Fruit fly (Drosophila melanogaster) whole organism, prepupa: Measurements from ENCODE around the gene CG3224.

Experiments used
- CG11762 ChIP-seq: fragments of 200-800 bp; sonication (Bioruptor generic); optimal IDR thresholded peaks from 3 replicates; lab custom pipeline; 2016; ENCODE audit warnings: missing biosample characterization, missing genetic modification characterization; ENCODE audit not compliant: insufficient read depth
- CG3919 ChIP-seq: fragments of 200-800 bp; sonication (Bioruptor generic); optimal IDR thresholded peaks from 3 replicates; lab custom pipeline; 2016; ENCODE audit warnings: missing biosample characterization, missing genetic modification characterization
- Eip78C ChIP-seq: fragments of 200-800 bp; sonication (Bioruptor generic); peaks from one replicate; lab custom pipeline; 2016; ENCODE audit warnings: missing biosample characterization, missing genetic modification characterization
- Lpt ChIP-seq: fragments of 200-800 bp; sonication (Bioruptor generic); optimal IDR thresholded peaks from 3 replicates; lab custom pipeline; 2016; ENCODE audit warnings: missing biosample characterization, missing genetic modification characterization
- OdsH ChIP-seq: fragments of 200-800 bp; sonication (Bioruptor generic); optimal IDR thresholded peaks from 3 replicates; lab custom pipeline; 2016; ENCODE audit warnings: missing biosample characterization, missing genetic modification characterization
- Sox102F ChIP-seq: fragments of 200-800 bp; sonication (Bioruptor generic); optimal IDR thresholded peaks from 2 replicates; lab custom pipeline; 2016; ENCODE audit warnings: missing biosample characterization, mild to moderate bottlenecking, missing genetic modification characterization
- fd59A ChIP-seq: fragments of 200-800 bp; sonication (Bioruptor generic); optimal IDR thresholded peaks from 2 replicates; lab custom pipeline; 2017; ENCODE audit warnings: missing biosample characterization, mild to moderate bottlenecking, missing genetic modification characterization, missing genetic modification reagents
- fd85E ChIP-seq: fragments of 200-800 bp; sonication (Bioruptor generic); optimal IDR thresholded peaks from 3 replicates; lab custom pipeline; 2016; ENCODE audit warnings: missing biosample characterization, missing genetic modification characterization
- lz ChIP-seq: fragments of 200-800 bp; sonication (Bioruptor generic); optimal IDR thresholded peaks from 3 replicates; lab custom pipeline; 2016; ENCODE audit warnings: missing biosample characterization, missing genetic modification characterization

DNA sequence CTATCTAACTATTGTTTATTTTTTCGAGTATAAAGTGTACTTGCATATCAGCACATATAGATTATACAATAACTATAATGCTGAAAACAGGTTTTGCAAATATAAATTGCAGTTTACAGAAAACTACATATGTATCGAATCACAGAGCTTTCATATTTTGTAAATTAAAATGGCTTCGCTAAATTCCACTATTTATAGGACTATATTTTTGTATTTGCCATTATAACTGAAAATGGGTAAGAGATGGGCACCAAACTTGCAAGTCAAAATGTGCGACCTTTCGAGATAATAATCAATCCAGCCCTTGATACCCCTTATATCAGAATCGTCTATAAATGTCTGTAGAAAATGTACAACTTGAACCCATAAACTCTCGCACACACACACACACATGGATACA is 42.0 kb upstream of the CG3224 start:
- TF ChIP-seq Eip78C (GFP tag; lab: Kevin White, UChicago) (peak; percentile 67), fd85E (no peak), Sox102F (GFP tag; lab: Kevin White, UChicago) (no peak), CG3919 (GFP tag; lab: Kevin White, UChicago) (no peak), lz (GFP tag; lab: Kevin White, UChicago) (no peak), Lpt (GFP tag; lab: Kevin White, UChicago) (no peak), CG11762 (GFP tag; lab: Kevin White, UChicago) (no peak), OdsH (GFP tag; lab: Kevin White, UChicago) (peak; percentile 11), fd59A (GFP tag; lab: Kevin White, UChicago) (peak; percentile 35)
